Worm (Caenorhabditis elegans) whole organism, late embryonic: ENCODE measurements around the gene F08B4.8.
A peak's percentile ranks its signal among the peaks of the same experiment; 100 is the strongest.

ENCODE experiments used
- C08G9.2 ChIP-seq: sonication (generic microtip); optimal IDR thresholded peaks from 2 replicates; lab custom pipeline; 2016; ENCODE audit warnings: mild to moderate bottlenecking, missing genetic modification characterization, moderate library complexity, missing compliant biosample characterization
- C38D4.7 ChIP-seq: fragments of 200-800 bp; sonication (Bioruptor generic); optimal IDR thresholded peaks from 2 replicates; lab custom pipeline; 2018; ENCODE audit warnings: mild to moderate bottlenecking, missing genetic modification characterization, moderate library complexity, missing compliant biosample characterization
- K09A11.1 ChIP-seq: sonication (generic microtip); optimal IDR thresholded peaks from 2 replicates; lab custom pipeline; 2017; ENCODE audit warnings: antibody characterized with exemption, mild to moderate bottlenecking, missing genetic modification characterization, missing compliant biosample characterization; ENCODE audit not compliant: insufficient read depth
- ama-1 ChIP-seq: fragments of 150-350 bp; optimal IDR thresholded peaks from 2 replicates; lab custom pipeline; 2014
- ceh-14 ChIP-seq: sonication (generic microtip); optimal IDR thresholded peaks from 2 replicates; lab custom pipeline; 2016; ENCODE audit warnings: missing genotype, missing genetic modification characterization, missing compliant biosample characterization
- ceh-18 ChIP-seq: sonication (generic microtip); optimal IDR thresholded peaks from 2 replicates; lab custom pipeline; 2016; ENCODE audit warnings: missing genetic modification characterization, missing compliant biosample characterization
- ceh-19 ChIP-seq: fragments of 200-800 bp; sonication (Bioruptor generic); optimal IDR thresholded peaks from 2 replicates; lab custom pipeline; 2018; ENCODE audit warnings: mild to moderate bottlenecking, missing genetic modification characterization, missing compliant biosample characterization
- ceh-24 ChIP-seq: sonication (generic microtip); optimal IDR thresholded peaks from 2 replicates; lab custom pipeline; 2016; ENCODE audit warnings: mild to moderate bottlenecking, missing genetic modification characterization, missing compliant biosample characterization
- ceh-30 ChIP-seq: fragments of 150-350 bp; optimal IDR thresholded peaks from 2 replicates; lab custom pipeline; 2014; ENCODE audit warnings: missing biosample characterization, missing genetic modification characterization
- ceh-34 ChIP-seq: sonication (generic microtip); optimal IDR thresholded peaks from 2 replicates; lab custom pipeline; 2016; ENCODE audit warnings: mild to moderate bottlenecking, missing genetic modification characterization, missing compliant biosample characterization
- ceh-48 ChIP-seq: sonication (generic microtip); optimal IDR thresholded peaks from 2 replicates; lab custom pipeline; 2016; ENCODE audit warnings: missing genetic modification characterization, inconsistent platforms, missing compliant biosample characterization
- ceh-9 ChIP-seq: sonication (generic microtip); optimal IDR thresholded peaks from 2 replicates; lab custom pipeline; 2016; ENCODE audit warnings: mild to moderate bottlenecking, missing genetic modification characterization, inconsistent platforms, missing compliant biosample characterization
- dmd-4 ChIP-seq: sonication (generic microtip); optimal IDR thresholded peaks from 2 replicates; lab custom pipeline; 2016; ENCODE audit warnings: borderline replicate concordance, missing genetic modification characterization, missing compliant biosample characterization
- dve-1 ChIP-seq: sonication (generic microtip); optimal IDR thresholded peaks from 2 replicates; lab custom pipeline; 2017; ENCODE audit warnings: antibody characterized with exemption, mild to moderate bottlenecking, missing genetic modification characterization, missing compliant biosample characterization
- elt-2 ChIP-seq: sonication (generic microtip); optimal IDR thresholded peaks from 2 replicates; lab custom pipeline; 2016; ENCODE audit warnings: missing genetic modification reagents, missing genetic modification characterization, missing compliant biosample characterization
- fax-1 ChIP-seq: sonication (generic microtip); optimal IDR thresholded peaks from 2 replicates; lab custom pipeline; 2016; ENCODE audit warnings: missing genotype, missing genetic modification characterization, missing compliant biosample characterization
- fkh-10 ChIP-seq: fragments of 150-350 bp; optimal IDR thresholded peaks from 2 replicates; lab custom pipeline; 2014; ENCODE audit warnings: missing biosample characterization, missing genetic modification reagents, missing genetic modification characterization
- fkh-6 ChIP-seq: sonication (generic microtip); optimal IDR thresholded peaks from 2 replicates; lab custom pipeline; 2016; ENCODE audit warnings: missing genetic modification characterization, missing compliant biosample characterization
- gmeb-2 ChIP-seq: sonication (generic microtip); optimal IDR thresholded peaks from 2 replicates; lab custom pipeline; 2016; ENCODE audit warnings: missing genetic modification characterization, inconsistent platforms, missing compliant biosample characterization
- hlh-13 ChIP-seq: fragments of 200-800 bp; sonication (Bioruptor generic); optimal IDR thresholded peaks from 2 replicates; lab custom pipeline; 2018; ENCODE audit warnings: mild to moderate bottlenecking, missing genetic modification characterization, missing compliant biosample characterization
- hlh-15 ChIP-seq: sonication (generic microtip); optimal IDR thresholded peaks from 2 replicates; lab custom pipeline; 2016; ENCODE audit warnings: missing genetic modification characterization, missing compliant biosample characterization
- hlh-30 ChIP-seq: sonication (generic microtip); optimal IDR thresholded peaks from 2 replicates; lab custom pipeline; 2017; ENCODE audit warnings: antibody characterized with exemption, missing genetic modification characterization, missing compliant biosample characterization; ENCODE audit not compliant: insufficient read depth
- hlh-8 ChIP-seq: sonication (generic microtip); optimal IDR thresholded peaks from 2 replicates; lab custom pipeline; 2016; ENCODE audit warnings: missing genotype, missing genetic modification characterization, missing compliant biosample characterization
- lim-6 ChIP-seq: sonication (generic microtip); optimal IDR thresholded peaks from 2 replicates; lab custom pipeline; 2016; ENCODE audit warnings: missing genetic modification characterization, missing compliant biosample characterization
- nfya-1 ChIP-seq: sonication (generic microtip); optimal IDR thresholded peaks from 2 replicates; lab custom pipeline; 2017; ENCODE audit warnings: missing genetic modification characterization, mild to moderate bottlenecking, missing compliant biosample characterization, antibody characterized with exemption, moderate library complexity
- nhr-11 ChIP-seq: fragments of 150-350 bp; optimal IDR thresholded peaks from 2 replicates; lab custom pipeline; 2014; ENCODE audit warnings: missing biosample characterization, missing genetic modification characterization
- odd-2 ChIP-seq: sonication (generic microtip); optimal IDR thresholded peaks from 2 replicates; lab custom pipeline; 2017; ENCODE audit warnings: antibody characterized with exemption, mild to moderate bottlenecking, missing genetic modification characterization, missing compliant biosample characterization
- pag-3 ChIP-seq: sonication (generic microtip); optimal IDR thresholded peaks from 2 replicates; lab custom pipeline; 2016; ENCODE audit warnings: missing compliant biosample characterization, missing genetic modification characterization, borderline replicate concordance
- pax-1 ChIP-seq: fragments of 150-350 bp; optimal IDR thresholded peaks from 2 replicates; lab custom pipeline; 2014; ENCODE audit warnings: missing biosample characterization, missing genetic modification characterization
- pha-2 ChIP-seq: sonication (generic microtip); optimal IDR thresholded peaks from 2 replicates; lab custom pipeline; 2017; ENCODE audit warnings: mild to moderate bottlenecking, missing genetic modification characterization, missing compliant biosample characterization
- pha-4 ChIP-seq: fragments of 150-350 bp; optimal IDR thresholded peaks from 2 replicates; lab custom pipeline; 2018; ENCODE audit warnings: missing biosample characterization, missing genetic modification reagents, missing genetic modification characterization
- sdc-2 ChIP-seq: sonication (generic microtip); optimal IDR thresholded peaks from 2 replicates; lab custom pipeline; 2016; ENCODE audit warnings: missing genotype, missing genetic modification characterization, missing compliant biosample characterization
- sox-2 ChIP-seq: fragments of 200-800 bp; sonication (Bioruptor generic); IDR thresholded peaks from 2 replicates; pipeline ENCODE4 v1.3.6; 2022; ENCODE audit warnings: missing genetic modification reagents, missing genetic modification characterization, missing compliant biosample characterization
- sox-4 ChIP-seq: sonication (generic microtip); optimal IDR thresholded peaks from 2 replicates; lab custom pipeline; 2017; ENCODE audit warnings: mild to moderate bottlenecking, missing genetic modification characterization, inconsistent platforms, missing compliant biosample characterization
- tbx-2 ChIP-seq: sonication (generic microtip); optimal IDR thresholded peaks from 2 replicates; lab custom pipeline; 2016; ENCODE audit warnings: missing genetic modification characterization, missing compliant biosample characterization
- tbx-7 ChIP-seq: sonication (generic microtip); optimal IDR thresholded peaks from 2 replicates; lab custom pipeline; 2016; ENCODE audit warnings: missing genotype, missing genetic modification characterization, missing compliant biosample characterization
- ttx-3 ChIP-seq: sonication (generic microtip); optimal IDR thresholded peaks from 2 replicates; lab custom pipeline; 2016; ENCODE audit warnings: missing genetic modification reagents, missing genetic modification characterization, missing compliant biosample characterization
- unc-42 ChIP-seq: sonication (generic microtip); optimal IDR thresholded peaks from 2 replicates; lab custom pipeline; 2016; ENCODE audit warnings: missing genotype, missing genetic modification characterization, missing compliant biosample characterization
- unc-55 ChIP-seq: sonication (generic microtip); optimal IDR thresholded peaks from 2 replicates; lab custom pipeline; 2017; ENCODE audit warnings: missing biosample characterization, missing genetic modification reagents, missing genetic modification characterization
- unc-86 ChIP-seq: sonication (generic microtip); optimal IDR thresholded peaks from 2 replicates; lab custom pipeline; 2016; ENCODE audit warnings: missing genetic modification characterization, missing compliant biosample characterization
- zip-5 ChIP-seq: sonication (generic microtip); optimal IDR thresholded peaks from 2 replicates; lab custom pipeline; 2016; ENCODE audit warnings: missing genetic modification characterization, missing compliant biosample characterization

F08B4.8 gene

DNA sequence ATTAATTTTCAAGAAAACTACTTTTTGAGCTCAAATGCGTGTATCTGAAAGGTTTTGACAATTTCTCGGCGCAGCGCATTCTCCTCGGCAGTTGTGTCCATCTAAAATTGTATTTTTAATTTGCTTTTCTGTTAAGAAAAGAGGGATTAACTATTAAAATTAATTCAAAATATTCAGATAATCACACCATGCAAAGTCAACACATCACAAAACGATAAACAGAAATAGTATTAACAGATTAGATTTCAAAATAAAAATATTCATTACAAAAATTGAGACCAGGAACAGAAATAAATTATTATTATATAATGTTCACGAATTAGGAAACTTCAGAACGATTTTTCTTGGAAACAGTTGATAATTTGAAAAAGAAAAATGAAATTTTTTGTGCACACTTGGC lies 9.1 kb downstream of the F08B4.8 start, which contains the start of gene pole-2:
TSS of gene pole-2 (minus strand) at position 101 of the 400 bp plus-strand sequence.
- no peak for TF ChIP-seq tbx-7 (tag; lab: Kevin White, UChicago)
- TF ChIP-seq ceh-24 = no peak

DNA sequence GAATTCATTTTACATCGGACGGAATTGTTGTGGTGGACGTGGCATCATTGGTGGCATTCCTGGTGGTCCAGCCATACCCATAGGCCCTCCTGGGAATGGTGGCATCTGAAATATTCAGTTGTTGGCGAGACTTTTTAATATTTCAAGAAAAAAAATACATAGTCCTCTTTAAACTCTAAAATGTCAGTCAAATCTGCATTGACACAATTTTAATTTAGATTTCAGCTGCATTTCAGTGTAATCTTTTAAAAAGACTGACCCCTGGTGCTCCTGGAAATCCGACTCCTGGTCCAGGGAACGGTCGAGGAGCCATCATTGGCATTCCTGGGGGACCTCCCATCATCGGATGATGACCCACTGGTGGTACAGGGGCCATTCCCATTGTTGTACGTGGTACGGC lies 9.6 kb downstream of the F08B4.8 start:
- TF ChIP-seq ceh-9 = no peak
- no peak for TF ChIP-seq dmd-4 (tag; lab: Kevin White, UChicago)
- no peak for TF ChIP-seq elt-2 (tag; lab: Kevin White, UChicago)
- no peak for TF ChIP-seq ttx-3 (tag; lab: Kevin White, UChicago)
- TF ChIP-seq pha-4 (tag; lab: Kevin White, UChicago) = no peak
- TF ChIP-seq hlh-8 (tag; lab: Kevin White, UChicago) = no peak
- TF ChIP-seq fkh-10 = no peak
- no peak for TF ChIP-seq unc-42
- TF ChIP-seq pha-2 = no peak
- TF ChIP-seq ceh-14 = no peak
- TF ChIP-seq unc-55 (GFP tag; lab: Kevin White, UChicago) = no peak
- TF ChIP-seq ceh-48 (tag; lab: Kevin White, UChicago) = no peak
- TF ChIP-seq, all 69 proteins: peak for 0

DNA sequence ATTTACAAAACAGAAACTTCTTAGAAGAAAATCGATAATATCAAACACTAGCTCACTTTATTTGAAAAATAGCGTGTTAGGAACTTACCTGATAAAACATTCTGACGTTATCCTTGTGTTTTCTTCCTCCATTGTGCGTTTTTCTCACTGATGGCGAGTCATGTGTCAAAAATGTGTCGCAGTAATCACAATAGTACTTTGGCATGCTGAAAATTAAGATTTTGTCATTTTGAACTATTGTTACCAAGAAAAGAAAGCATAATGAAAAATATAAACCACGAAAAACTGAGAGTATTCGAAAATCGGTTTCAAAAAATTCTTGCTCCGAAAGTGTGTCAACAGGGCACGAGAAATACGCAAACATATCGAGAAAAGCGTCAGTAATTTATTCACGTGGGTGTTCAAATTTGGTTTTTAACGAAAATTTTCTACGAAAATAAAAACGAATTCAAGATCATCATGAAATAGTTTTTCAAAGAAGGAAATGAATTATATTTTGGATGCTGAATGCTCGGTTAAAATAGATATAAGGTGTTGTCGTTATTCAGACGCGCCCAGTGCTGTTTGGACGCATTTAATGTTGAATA lies 10.3 kb downstream of the F08B4.8 start, which contains the start of gene snrp-3:
TSS of gene snrp-3 (minus strand) at position 206 of the 587 bp plus-strand sequence.
- no peak for TF ChIP-seq fax-1
- TF ChIP-seq ama-1 (lab: Kevin White, UChicago) = peak; percentile 8
- TF ChIP-seq sox-4 (tag; lab: Kevin White, UChicago) = no peak
- peak; percentile 8 for TF ChIP-seq tbx-2
- peak; percentile 19 for TF ChIP-seq dve-1
- TF ChIP-seq sox-2 = no peak
- TF ChIP-seq pag-3 (tag; lab: Kevin White, UChicago) = no peak
- no peak for TF ChIP-seq gmeb-2 (tag; lab: Kevin White, UChicago)
- TF ChIP-seq dmd-4 (tag; lab: Kevin White, UChicago) = no peak
- no peak for TF ChIP-seq hlh-15
- peak; percentile 80 for TF ChIP-seq hlh-30 (tag; lab: Kevin White, UChicago)
- peak; percentile 63 for TF ChIP-seq nfya-1
- TF ChIP-seq pax-1 (tag; lab: Kevin White, UChicago) = no peak
- no peak for TF ChIP-seq unc-86 (tag; lab: Kevin White, UChicago)
- TF ChIP-seq fkh-10 = no peak
- TF ChIP-seq odd-2 (tag; lab: Kevin White, UChicago) = no peak
- peak; percentile 9 for TF ChIP-seq ceh-34 (tag; lab: Kevin White, UChicago)
- TF ChIP-seq unc-55 (GFP tag; lab: Kevin White, UChicago) = peak; percentile 42
- TF ChIP-seq unc-42 = peak; percentile 56
- peak; percentile 12 for TF ChIP-seq elt-2 (tag; lab: Kevin White, UChicago)
- peak; percentile 60 for TF ChIP-seq ceh-18 (tag; lab: Kevin White, UChicago)
- no peak for TF ChIP-seq fkh-6
- no peak for TF ChIP-seq C38D4.7 (GFP tag; lab: Kevin White, UChicago)
- TF ChIP-seq ceh-19 (GFP tag; lab: Kevin White, UChicago) = no peak
- TF ChIP-seq ceh-14 = peak; percentile 12

DNA sequence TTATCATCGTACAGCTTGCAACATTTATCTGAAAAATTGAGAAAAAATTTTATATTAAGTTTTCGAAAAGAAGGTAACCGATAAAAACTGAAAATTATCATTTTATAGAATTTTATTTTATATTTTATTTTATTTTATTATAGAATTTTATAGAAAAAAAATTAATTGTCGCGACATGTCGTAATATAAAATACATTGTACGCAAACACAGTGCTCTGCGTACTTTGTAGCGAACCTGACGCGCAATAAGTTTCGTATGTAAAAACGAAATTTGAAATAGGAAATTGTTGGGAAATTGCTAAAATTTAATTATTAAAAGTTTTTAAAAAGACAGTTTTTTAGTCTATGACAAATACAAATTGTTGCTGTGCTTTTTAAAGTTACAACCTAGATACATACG lies 14.1 kb downstream of the F08B4.8 start, which contains the start of the genes hst-1 and ints-6:
TSS of gene hst-1 (minus strand) at position 28 of the 400 bp plus-strand sequence.
TSS of gene ints-6 (plus strand) at position 260 of the 400 bp plus-strand sequence.
- no peak for TF ChIP-seq ceh-30
- no peak for TF ChIP-seq lim-6 (tag; lab: Kevin White, UChicago)
- TF ChIP-seq fax-1 = no peak
- no peak for TF ChIP-seq K09A11.1 (tag; lab: Kevin White, UChicago)
- TF ChIP-seq tbx-7 (tag; lab: Kevin White, UChicago) = no peak
- TF ChIP-seq C08G9.2 = no peak
- no peak for TF ChIP-seq sdc-2
- TF ChIP-seq zip-5 (tag; lab: Kevin White, UChicago) = no peak
- no peak for TF ChIP-seq pha-4 (tag; lab: Kevin White, UChicago)
- no peak for TF ChIP-seq nhr-11
- no peak for TF ChIP-seq hlh-30 (tag; lab: Kevin White, UChicago)
- no peak for TF ChIP-seq pag-3 (tag; lab: Kevin White, UChicago)
- no peak for TF ChIP-seq hlh-13 (GFP tag; lab: Kevin White, UChicago)
- no peak for TF ChIP-seq tbx-2
- TF ChIP-seq unc-42 = no peak
- TF ChIP-seq C38D4.7 (GFP tag; lab: Kevin White, UChicago) = no peak
- no peak for TF ChIP-seq hlh-15
- TF ChIP-seq, all 69 proteins: peak for 0
